Fruit fly (Drosophila melanogaster) whole organism, embryonic: Measurements from ENCODE around the gene CG31957.

Experiments used
- Asciz ChIP-seq: fragments of 200-800 bp; sonication (Bioruptor generic); optimal IDR thresholded peaks from 2 replicates; lab custom pipeline; 2017; ENCODE audit warnings: missing biosample characterization, mild to moderate bottlenecking, missing genetic modification characterization, missing genetic modification reagents
- B-H1 ChIP-seq: fragments of 200-800 bp; sonication (Bioruptor generic); IDR thresholded peaks from 3 replicates; pipeline ENCODE4 v1.3.6; 2022; ENCODE audit warnings: missing biosample characterization, missing genetic modification characterization
- CG1024 ChIP-seq: fragments of 200-800 bp; sonication (Bioruptor generic); IDR thresholded peaks from 2 replicates; pipeline ENCODE4 v1.3.6; 2022; ENCODE audit warnings: missing biosample characterization, missing genetic modification characterization
- CG10543 ChIP-seq: fragments of 200-800 bp; sonication (Bioruptor generic); optimal IDR thresholded peaks from 3 replicates; lab custom pipeline; 2017; ENCODE audit warnings: missing biosample characterization, mild to moderate bottlenecking, missing genetic modification characterization, moderate library complexity
- CG12104 ChIP-seq: fragments of 200-800 bp; sonication (Bioruptor generic); optimal IDR thresholded peaks from 3 replicates; lab custom pipeline; 2016; ENCODE audit warnings: missing biosample characterization, missing genetic modification characterization
- CG12219 ChIP-seq: fragments of 200-800 bp; sonication (Bioruptor generic); optimal IDR thresholded peaks from 3 replicates; lab custom pipeline; 2018; ENCODE audit warnings: missing biosample characterization, mild to moderate bottlenecking, missing genetic modification characterization
- CG1233 ChIP-seq: fragments of 200-800 bp; sonication (Bioruptor generic); optimal IDR thresholded peaks from 4 replicates; lab custom pipeline; 2018; ENCODE audit warnings: missing biosample characterization, mild to moderate bottlenecking, missing genetic modification characterization
- CG1529 ChIP-seq: fragments of 200-800 bp; sonication (Bioruptor generic); optimal IDR thresholded peaks from 3 replicates; lab custom pipeline; 2018; ENCODE audit warnings: missing biosample characterization, missing genetic modification characterization
- CG1602 ChIP-seq: fragments of 200-800 bp; sonication (Bioruptor generic); optimal IDR thresholded peaks from 3 replicates; lab custom pipeline; 2016; ENCODE audit warnings: missing biosample characterization, missing genetic modification characterization
- CG1647 ChIP-seq: fragments of 200-800 bp; sonication (Bioruptor generic); optimal IDR thresholded peaks from 3 replicates; lab custom pipeline; 2016; ENCODE audit warnings: missing biosample characterization, missing genetic modification characterization
- CG16779 ChIP-seq: fragments of 200-800 bp; sonication (Bioruptor generic); IDR thresholded peaks from 2 replicates; pipeline ENCODE4 v1.3.6; 2022; ENCODE audit warnings: missing biosample characterization, missing genetic modification characterization
- CG30403 ChIP-seq: fragments of 200-800 bp; sonication (Bioruptor generic); optimal IDR thresholded peaks from 3 replicates; lab custom pipeline; 2016; ENCODE audit warnings: missing biosample characterization, missing genetic modification characterization
- CG3407 ChIP-seq: fragments of 200-800 bp; sonication (Bioruptor generic); optimal IDR thresholded peaks from 2 replicates; lab custom pipeline; 2018; ENCODE audit warnings: missing biosample characterization, mild to moderate bottlenecking, missing genetic modification characterization
- CG4404 ChIP-seq: fragments of 200-800 bp; sonication (Bioruptor generic); IDR thresholded peaks from 2 replicates; pipeline ENCODE4 v1.3.6; 2022; ENCODE audit warnings: missing biosample characterization, missing genetic modification characterization
- CG7963 ChIP-seq: fragments of 200-800 bp; sonication (Bioruptor generic); IDR thresholded peaks from 3 replicates; pipeline ENCODE4 v1.3.6; 2022; ENCODE audit warnings: missing biosample characterization, missing genetic modification characterization; ENCODE audit not compliant: partially characterized antibody
- CG8359 ChIP-seq: fragments of 200-800 bp; sonication (Bioruptor generic); optimal IDR thresholded peaks from 2 replicates; lab custom pipeline; 2017; ENCODE audit warnings: missing biosample characterization, mild to moderate bottlenecking, missing genetic modification characterization, borderline replicate concordance
- CG8478 ChIP-seq: fragments of >200 bp; optimal IDR thresholded peaks from 2 replicates; lab custom pipeline; 2018
- Deaf1 ChIP-seq: fragments of 200-800 bp; optimal IDR thresholded peaks from 3 replicates; lab custom pipeline; 2019; ENCODE audit warnings: missing biosample characterization, mild to moderate bottlenecking, missing genetic modification characterization, moderate library complexity
- Dip3 ChIP-seq: fragments of 200-800 bp; sonication (Bioruptor generic); optimal IDR thresholded peaks from 3 replicates; lab custom pipeline; 2016; ENCODE audit warnings: missing biosample characterization, missing genetic modification characterization
- Elba2 ChIP-seq: fragments of 200-800 bp; sonication (Bioruptor generic); optimal IDR thresholded peaks from 3 replicates; lab custom pipeline; 2016; ENCODE audit warnings: missing biosample characterization, missing genetic modification characterization
- Fer2 ChIP-seq: fragments of 200-800 bp; sonication (Bioruptor generic); optimal IDR thresholded peaks from 2 replicates; lab custom pipeline; 2018; ENCODE audit warnings: missing biosample characterization, mild to moderate bottlenecking, missing genetic modification characterization, moderate library complexity
- Fer3 ChIP-seq: fragments of 200-800 bp; sonication (Bioruptor generic); optimal IDR thresholded peaks from 2 replicates; lab custom pipeline; 2018; ENCODE audit warnings: missing biosample characterization, mild to moderate bottlenecking, missing genetic modification characterization, moderate library complexity
- Max ChIP-seq: fragments of 200-800 bp; sonication (Bioruptor generic); optimal IDR thresholded peaks from 2 replicates; lab custom pipeline; 2016; ENCODE audit warnings: missing biosample characterization, mild to moderate bottlenecking, missing genetic modification characterization
- Med ChIP-seq: fragments of 200-800 bp; sonication (Bioruptor generic); peaks from one replicate; lab custom pipeline; 2016; ENCODE audit warnings: missing biosample characterization, missing genetic modification characterization, mild to moderate bottlenecking, inconsistent platforms, moderate library complexity
- NFAT ChIP-seq: fragments of 200-800 bp; sonication (Bioruptor generic); IDR thresholded peaks from 2 replicates; pipeline ENCODE4 v1.3.6; 2022; ENCODE audit warnings: missing biosample characterization, missing genetic modification characterization
- NfI ChIP-seq: fragments of 200-800 bp; sonication (Bioruptor generic); optimal IDR thresholded peaks from 3 replicates; lab custom pipeline; 2018; ENCODE audit warnings: missing biosample characterization, mild to moderate bottlenecking, missing genetic modification characterization, moderate library complexity
- Oaz ChIP-seq: fragments of 200-800 bp; sonication (Bioruptor generic); IDR thresholded peaks from 2 replicates; pipeline ENCODE4 v1.3.6; 2022; ENCODE audit warnings: missing biosample characterization, missing genetic modification characterization
- Ravus ChIP-seq: fragments of 200-800 bp; sonication (Bioruptor generic); IDR thresholded peaks from 2 replicates; pipeline ENCODE4 v1.3.6; 2022; ENCODE audit warnings: missing biosample characterization, missing genetic modification characterization
- Xbp1 ChIP-seq: fragments of 200-800 bp; sonication (Bioruptor generic); optimal IDR thresholded peaks from 3 replicates; lab custom pipeline; 2016; ENCODE audit warnings: missing biosample characterization, mild to moderate bottlenecking, missing genetic modification characterization
- Xrp1 ChIP-seq: fragments of 200-800 bp; sonication (Bioruptor generic); IDR thresholded peaks from 2 replicates; pipeline ENCODE4 v1.3.6; 2022; ENCODE audit warnings: missing biosample characterization, missing genetic modification characterization
- aop ChIP-seq: fragments of 200-800 bp; sonication (Bioruptor generic); IDR thresholded peaks from 2 replicates; pipeline ENCODE4 v1.3.6; 2022; ENCODE audit warnings: missing biosample characterization, missing genetic modification characterization
- ash1 ChIP-seq: fragments of 200-800 bp; sonication (Bioruptor generic); optimal IDR thresholded peaks from 2 replicates; lab custom pipeline; 2018; ENCODE audit warnings: missing biosample characterization, mild to moderate bottlenecking, missing genetic modification characterization
- az2 ChIP-seq: fragments of 200-800 bp; sonication (Bioruptor generic); optimal IDR thresholded peaks from 3 replicates; lab custom pipeline; 2016; ENCODE audit warnings: missing biosample characterization, missing genetic modification characterization
- chif ChIP-seq, 2 experiments: fragments of 200-800 bp; sonication (Bioruptor generic); optimal IDR thresholded peaks; 3 replicates each; lab custom pipeline; 2016; ENCODE audit warnings: missing biosample characterization in 2 of 2, missing genetic modification characterization in 2 of 2
- dati ChIP-seq: fragments of 200-800 bp; sonication (Bioruptor generic); IDR thresholded peaks from 2 replicates; pipeline ENCODE4 v1.3.6; 2022; ENCODE audit warnings: missing biosample characterization, missing genetic modification characterization
- fd102C ChIP-seq: fragments of 200-800 bp; sonication (Bioruptor generic); optimal IDR thresholded peaks from 2 replicates; lab custom pipeline; 2018; ENCODE audit warnings: missing biosample characterization, mild to moderate bottlenecking, missing genetic modification characterization, moderate library complexity
- grn ChIP-seq: fragments of 200-800 bp; sonication (Bioruptor generic); optimal IDR thresholded peaks from 3 replicates; lab custom pipeline; 2017; ENCODE audit warnings: missing biosample characterization, missing genetic modification characterization
- gsb ChIP-seq: fragments of 200-800 bp; sonication (Bioruptor generic); IDR thresholded peaks from 2 replicates; pipeline ENCODE4 v1.3.6; 2022; ENCODE audit warnings: missing biosample characterization, missing genetic modification characterization
- inv ChIP-seq: fragments of 200-800 bp; sonication (Bioruptor generic); IDR thresholded peaks from 2 replicates; pipeline ENCODE4 v1.3.6; 2022; ENCODE audit warnings: missing biosample characterization, missing genetic modification characterization; ENCODE audit not compliant: partially characterized antibody
- kah ChIP-seq: fragments of 200-800 bp; sonication (Bioruptor generic); optimal IDR thresholded peaks from 2 replicates; lab custom pipeline; 2018; ENCODE audit warnings: missing biosample characterization, mild to moderate bottlenecking, missing genetic modification characterization
- ken ChIP-seq: fragments of 200-800 bp; sonication (Bioruptor generic); IDR thresholded peaks from 3 replicates; pipeline ENCODE4 v1.3.6; 2022; ENCODE audit warnings: missing biosample characterization, missing genetic modification characterization
- nerfin-1 ChIP-seq: fragments of 200-800 bp; sonication (Bioruptor generic); optimal IDR thresholded peaks from 3 replicates; lab custom pipeline; 2019; ENCODE audit warnings: missing biosample characterization, mild to moderate bottlenecking, missing genetic modification characterization, moderate library complexity
- nmo ChIP-seq: fragments of 200-800 bp; sonication (Bioruptor generic); optimal IDR thresholded peaks from 2 replicates; lab custom pipeline; 2018; ENCODE audit warnings: missing biosample characterization, mild to moderate bottlenecking, missing genetic modification characterization, moderate library complexity
- pan ChIP-seq, 4 experiments: fragments of >200 bp in 3 of 4; fragments of 200-800 bp in 1 of 4; sonication (Bioruptor generic) in 1 of 4; optimal IDR thresholded peaks in 3 of 4; IDR thresholded peaks in 1 of 4; 2 replicates each; pipeline versions ENCODE4 v1.3.6 to Lab custom; 2017 to 2022; ENCODE audit warnings: missing biosample characterization in 2 of 4, missing genetic modification characterization in 2 of 4, mixed read lengths in 1 of 4
- peb ChIP-seq: fragments of 200-800 bp; sonication (Bioruptor generic); IDR thresholded peaks from 2 replicates; pipeline ENCODE4 v1.3.6; 2022; ENCODE audit warnings: missing biosample characterization, missing genetic modification characterization
- pho ChIP-seq: fragments of 200-800 bp; sonication (Bioruptor generic); optimal IDR thresholded peaks from 2 replicates; lab custom pipeline; 2016; ENCODE audit warnings: missing biosample characterization, missing genetic modification characterization
- slou ChIP-seq: fragments of 200-800 bp; sonication (Bioruptor generic); optimal IDR thresholded peaks from 3 replicates; lab custom pipeline; 2016; ENCODE audit warnings: missing biosample characterization, missing genetic modification characterization
- tna ChIP-seq: fragments of 200-800 bp; sonication (Bioruptor generic); IDR thresholded peaks from 2 replicates; pipeline ENCODE4 v1.3.6; 2022; ENCODE audit warnings: missing biosample characterization, missing genetic modification characterization; ENCODE audit not compliant: partially characterized antibody
- unpg ChIP-seq: fragments of 200-800 bp; sonication (Bioruptor generic); optimal IDR thresholded peaks from 3 replicates; lab custom pipeline; 2018; ENCODE audit warnings: missing biosample characterization, mild to moderate bottlenecking, missing genetic modification characterization, moderate library complexity
- usp ChIP-seq: fragments of >200 bp; optimal IDR thresholded peaks from 2 replicates; lab custom pipeline; 2017; ENCODE audit warnings: missing biosample characterization, missing genetic modification characterization
- wdn ChIP-seq: fragments of 200-800 bp; sonication (Bioruptor generic); IDR thresholded peaks from 2 replicates; pipeline ENCODE4 v1.3.6; 2022; ENCODE audit warnings: missing biosample characterization, missing genetic modification characterization

CG31957 gene

dm6 chr2L:3896834-3897143 is 24.5 kb upstream of the CG31957 start (continued):
- no peak for TF ChIP-seq fd102C (GFP tag; lab: Kevin White, UChicago)
- TF ChIP-seq NfI (GFP tag; lab: Kevin White, UChicago), result peak; percentile 52
- TF ChIP-seq NFAT (GFP tag; lab: Robert Waterston, UW), result no peak; the same call in 1 of the 2 replicates
- peak; percentile 62 for TF ChIP-seq slou
- peak; percentile 42 for TF ChIP-seq gsb (GFP tag; lab: Robert Waterston, UW)
- TF ChIP-seq CG3407 (GFP tag; lab: Kevin White, UChicago), result peak; percentile 20
- peak; percentile 2 for TF ChIP-seq CG1647 (GFP tag; lab: Kevin White, UChicago)
- peak; percentile 25 for TF ChIP-seq Max (GFP tag; lab: Kevin White, UChicago)
- peak; percentile 10; the same call in 1 of the 2 replicates for TF ChIP-seq peb (GFP tag; lab: Robert Waterston, UW)
- peak; percentile 79 for TF ChIP-seq unpg (GFP tag; lab: Kevin White, UChicago)
- peak; percentile 45 for TF ChIP-seq CG4404 (GFP tag; lab: Robert Waterston, UW)
- TF ChIP-seq CG16779 (GFP tag; lab: Robert Waterston, UW), result no peak; the same call in 1 of the 2 replicates
- TF ChIP-seq Dip3 (GFP tag; lab: Kevin White, UChicago), result peak; percentile 49
- TF ChIP-seq CG12104, result peak; percentile 23
- no peak for TF ChIP-seq Deaf1 (tag; lab: Kevin White, UChicago)
- peak; percentile 65 for TF ChIP-seq wdn (GFP tag; lab: Robert Waterston, UW)
- peak; percentile 20; the same call in 1 of the 2 replicates for TF ChIP-seq dati (GFP tag; lab: Robert Waterston, UW)
- peak; percentile 6 for TF ChIP-seq kah (GFP tag; lab: Kevin White, UChicago)
- TF ChIP-seq B-H1 (GFP tag; lab: Robert Waterston, UW), result peak; percentile 42; the same call in 1 of the 3 replicates
- no peak for TF ChIP-seq CG10543 (GFP tag; lab: Kevin White, UChicago)
- peak; percentile 68 for TF ChIP-seq nmo (GFP tag; lab: Kevin White, UChicago)
- TF ChIP-seq Ravus (GFP tag; lab: Robert Waterston, UW), result peak; percentile 35; the same call in 1 of the 2 replicates
- TF ChIP-seq pho (GFP tag; lab: Kevin White, UChicago), result peak; percentile 35
- peak; percentile 34 for TF ChIP-seq Asciz
- TF ChIP-seq nerfin-1 (tag; lab: Kevin White, UChicago), result no peak
- no peak for TF ChIP-seq ash1 (GFP tag; lab: Kevin White, UChicago)
- no peak for TF ChIP-seq CG8478 (lab: Kevin White, UChicago)
- peak; percentile 43 for TF ChIP-seq CG8359 (GFP tag; lab: Kevin White, UChicago)
- TF ChIP-seq Xbp1 (GFP tag; lab: Kevin White, UChicago), result peak; percentile 63
- TF ChIP-seq CG12219 (GFP tag; lab: Kevin White, UChicago), result peak; percentile 17
- no peak for TF ChIP-seq CG7963 (GFP tag; lab: Robert Waterston, UW)
- TF ChIP-seq Fer3 (tag; lab: Kevin White, UChicago), result peak; percentile 72
- peak; percentile 63 for TF ChIP-seq az2 (GFP tag; lab: Kevin White, UChicago)
- TF ChIP-seq grn (GFP tag; lab: Kevin White, UChicago), result no peak
- TF ChIP-seq ken (GFP tag; lab: Robert Waterston, UW), result 0 out of 3 replicates have a peak, but pooled peaks have one; percentile 34
- TF ChIP-seq Elba2 (GFP tag; lab: Kevin White, UChicago), result no peak
- TF ChIP-seq pan (optimal IDR thresholded peaks at IDR 0.05; lab: Kevin White, UChicago), result no peak
- peak in 1 of 2 experiments; percentile 83 for TF ChIP-seq pan (GFP tag; optimal IDR thresholded peaks at IDR 0.05 in 1 of 2, IDR thresholded peaks at IDR 0.05 in 1 of 2)
- peak; percentile 73 for TF ChIP-seq Xrp1 (GFP tag; lab: Robert Waterston, UW)
- no peak for TF ChIP-seq usp (GFP tag; lab: Kevin White, UChicago)
- 0 out of 2 replicates have a peak, but pooled peaks have one; percentile 45 for TF ChIP-seq CG1024
- peak in 1 of 2 experiments; percentile 33 for TF ChIP-seq chif (GFP tag; optimal IDR thresholded peaks at IDR 0.05; lab: Kevin White, UChicago)
- TF ChIP-seq CG1529, result peak; percentile 6
- TF ChIP-seq inv (GFP tag; lab: Robert Waterston, UW), result no peak
- TF ChIP-seq Med (GFP tag; lab: Kevin White, UChicago), result no peak
- peak; percentile 39 for TF ChIP-seq CG1233 (GFP tag; lab: Kevin White, UChicago)
- TF ChIP-seq CG1602, result peak; percentile 63
- no peak for TF ChIP-seq tna (GFP tag; lab: Robert Waterston, UW)
- TF ChIP-seq CG30403, result peak; percentile 68
- TF ChIP-seq aop (GFP tag; lab: Robert Waterston, UW), result no peak
- peak; percentile 66 for TF ChIP-seq Oaz (GFP tag; lab: Robert Waterston, UW)
- peak; percentile 21 for TF ChIP-seq Fer2 (tag; lab: Kevin White, UChicago)
